Worm (Caenorhabditis elegans): ENCODE data around the gene F15G9.1.

F15G9.1 gene

ce11 chrX:9679427-9679826, 26.8 kb upstream of the F15G9.1 start:
- TF ChIP-seq T22C8.4 (GFP tag; IDR thresholded peaks at IDR 0.05): no peak
- TF ChIP-seq ztf-23 (GFP tag; IDR thresholded peaks at IDR 0.05): no peak
- TF ChIP-seq flt-1 (GFP tag; IDR thresholded peaks at IDR 0.05): no peak
- no peak for TF ChIP-seq tab-1 (GFP tag; IDR thresholded peaks at IDR 0.05)
- TF ChIP-seq klf-2 (GFP tag; conservative IDR thresholded peaks at IDR 0.05): no peak
- no peak for TF ChIP-seq ztf-29 (GFP tag; IDR thresholded peaks at IDR 0.05)
- no peak for TF ChIP-seq cog-1 (tag; optimal IDR thresholded peaks at IDR 0.05)
- TF ChIP-seq ref-1 (GFP tag; conservative IDR thresholded peaks at IDR 0.05): no peak
- TF ChIP-seq med-1 (GFP tag; optimal IDR thresholded peaks at IDR 0.05; ENCODE audit: insufficient read depth): no peak

ce11 chrX:9680119-9680682, 26.0 kb upstream of the F15G9.1 start, which contains the start of gene ifp-1:
Gene ifp-1 (minus strand): TSS chrX:9680169.
- TF ChIP-seq flt-1 (GFP tag; IDR thresholded peaks at IDR 0.05) (no peak), klf-2 (GFP tag; conservative IDR thresholded peaks at IDR 0.05) (no peak), ztf-23 (GFP tag; IDR thresholded peaks at IDR 0.05) (no peak), cog-1 (tag; optimal IDR thresholded peaks at IDR 0.05) (no peak), med-1 (GFP tag; optimal IDR thresholded peaks at IDR 0.05; ENCODE audit: insufficient read depth) (no peak), ref-1 (GFP tag; conservative IDR thresholded peaks at IDR 0.05) (no peak), ztf-29 (GFP tag; IDR thresholded peaks at IDR 0.05) (no peak), T22C8.4 (GFP tag; IDR thresholded peaks at IDR 0.05) (no peak), tab-1 (GFP tag; IDR thresholded peaks at IDR 0.05) (no peak)

ce11 chrX:9687264-9687663, 18.9 kb upstream of the F15G9.1 start:
- TF ChIP-seq ref-1 (GFP tag; conservative IDR thresholded peaks at IDR 0.05) (no peak), cog-1 (tag; optimal IDR thresholded peaks at IDR 0.05) (no peak), ztf-29 (GFP tag; IDR thresholded peaks at IDR 0.05) (no peak), klf-2 (GFP tag; conservative IDR thresholded peaks at IDR 0.05) (no peak), flt-1 (GFP tag; IDR thresholded peaks at IDR 0.05) (no peak), tab-1 (GFP tag; IDR thresholded peaks at IDR 0.05) (no peak), med-1 (GFP tag; optimal IDR thresholded peaks at IDR 0.05; ENCODE audit: insufficient read depth) (no peak), ztf-23 (GFP tag; IDR thresholded peaks at IDR 0.05) (no peak), T22C8.4 (GFP tag; IDR thresholded peaks at IDR 0.05) (no peak)

ce11 chrX:9690445-9690844, 15.7 kb upstream of the F15G9.1 start, which contains the start of gene npr-18:
Gene npr-18 (plus strand): TSS chrX:9690745.
- TF ChIP-seq ztf-23 (GFP tag; IDR thresholded peaks at IDR 0.05) (no peak), klf-2 (GFP tag; conservative IDR thresholded peaks at IDR 0.05) (no peak), ztf-29 (GFP tag; IDR thresholded peaks at IDR 0.05) (no peak), T22C8.4 (GFP tag; IDR thresholded peaks at IDR 0.05) (no peak), cog-1 (tag; optimal IDR thresholded peaks at IDR 0.05) (no peak), flt-1 (GFP tag; IDR thresholded peaks at IDR 0.05) (no peak), ref-1 (GFP tag; conservative IDR thresholded peaks at IDR 0.05) (no peak), med-1 (GFP tag; optimal IDR thresholded peaks at IDR 0.05; ENCODE audit: insufficient read depth) (no peak), tab-1 (GFP tag; IDR thresholded peaks at IDR 0.05) (no peak)

- TF ChIP-seq ref-1 (GFP tag; conservative IDR thresholded peaks at IDR 0.05) (no peak), klf-2 (GFP tag; conservative IDR thresholded peaks at IDR 0.05) (no peak), med-1 (GFP tag; optimal IDR thresholded peaks at IDR 0.05; ENCODE audit: insufficient read depth) (no peak), cog-1 (tag; optimal IDR thresholded peaks at IDR 0.05) (no peak), ztf-29 (GFP tag; IDR thresholded peaks at IDR 0.05) (no peak), flt-1 (GFP tag; IDR thresholded peaks at IDR 0.05) (no peak), ztf-23 (GFP tag; IDR thresholded peaks at IDR 0.05) (no peak), T22C8.4 (GFP tag; IDR thresholded peaks at IDR 0.05) (no peak), tab-1 (GFP tag; IDR thresholded peaks at IDR 0.05) (no peak)
Measured at ce11 chrX:9697655-9698054, 8.5 kb upstream of the F15G9.1 start.

- TF ChIP-seq ztf-29 (GFP tag; IDR thresholded peaks at IDR 0.05): no peak
- no peak for TF ChIP-seq klf-2 (GFP tag; conservative IDR thresholded peaks at IDR 0.05)
- TF ChIP-seq T22C8.4 (GFP tag; IDR thresholded peaks at IDR 0.05): no peak
Measured at ce11 chrX:9698359-9698758, 7.8 kb upstream of the F15G9.1 start, which contains the start of gene dyf-7. Gene dyf-7 (plus strand): TSS chrX:9698659.

- TF ChIP-seq cog-1 (tag; optimal IDR thresholded peaks at IDR 0.05) (no peak), tab-1 (GFP tag; IDR thresholded peaks at IDR 0.05) (no peak), ztf-23 (GFP tag; IDR thresholded peaks at IDR 0.05) (no peak), T22C8.4 (GFP tag; IDR thresholded peaks at IDR 0.05) (no peak), ztf-29 (GFP tag; IDR thresholded peaks at IDR 0.05) (no peak), klf-2 (GFP tag; conservative IDR thresholded peaks at IDR 0.05) (no peak), ref-1 (GFP tag; conservative IDR thresholded peaks at IDR 0.05) (no peak), flt-1 (GFP tag; IDR thresholded peaks at IDR 0.05) (no peak), med-1 (GFP tag; optimal IDR thresholded peaks at IDR 0.05; ENCODE audit: insufficient read depth) (no peak)
Measured at ce11 chrX:9702790-9703189, 3.4 kb upstream of the F15G9.1 start.

ce11 chrX:9705257-9706035, 738 bp upstream of the F15G9.1 start:
- TF ChIP-seq T22C8.4 (GFP tag; IDR thresholded peaks at IDR 0.05) (no peak), cog-1 (tag; optimal IDR thresholded peaks at IDR 0.05) (no peak), ztf-29 (GFP tag; IDR thresholded peaks at IDR 0.05) (no peak), tab-1 (GFP tag; IDR thresholded peaks at IDR 0.05) (no peak), ref-1 (GFP tag; conservative IDR thresholded peaks at IDR 0.05) (no peak), flt-1 (GFP tag; IDR thresholded peaks at IDR 0.05) (no peak), med-1 (GFP tag; optimal IDR thresholded peaks at IDR 0.05; ENCODE audit: insufficient read depth) (no peak), klf-2 (GFP tag; conservative IDR thresholded peaks at IDR 0.05) (no peak), ztf-23 (GFP tag; IDR thresholded peaks at IDR 0.05) (no peak)

- no peak for TF ChIP-seq flt-1 (GFP tag; IDR thresholded peaks at IDR 0.05)
- TF ChIP-seq med-1 (GFP tag; optimal IDR thresholded peaks at IDR 0.05; ENCODE audit: insufficient read depth): no peak
- no peak for TF ChIP-seq ztf-29 (GFP tag; IDR thresholded peaks at IDR 0.05)
- TF ChIP-seq cog-1 (tag; optimal IDR thresholded peaks at IDR 0.05): no peak
- TF ChIP-seq ztf-23 (GFP tag; IDR thresholded peaks at IDR 0.05): no peak
- no peak for TF ChIP-seq T22C8.4 (GFP tag; IDR thresholded peaks at IDR 0.05)
- TF ChIP-seq ref-1 (GFP tag; conservative IDR thresholded peaks at IDR 0.05): no peak
- TF ChIP-seq tab-1 (GFP tag; IDR thresholded peaks at IDR 0.05): no peak
- no peak for TF ChIP-seq klf-2 (GFP tag; conservative IDR thresholded peaks at IDR 0.05)
Measured at ce11 chrX:9709462-9709861, 3.3 kb downstream of the F15G9.1 start, which contains the start of gene F15G9.6. Gene F15G9.6 (plus strand): TSS chrX:9709762.
